Worm (Caenorhabditis elegans) whole organism, early embryonic: Measurements from ENCODE around the gene C44H9.6.
A peak's percentile ranks its signal among the peaks of the same experiment; 100 is the strongest.

Experiments used
- B0310.2 ChIP-seq: sonication (generic microtip); optimal IDR thresholded peaks from 2 replicates; lab custom pipeline; 2016; ENCODE audit warnings: mild to moderate bottlenecking, missing genetic modification characterization, missing compliant biosample characterization
- F13C5.2 ChIP-seq: sonication (generic microtip); optimal IDR thresholded peaks from 2 replicates; lab custom pipeline; 2017; ENCODE audit warnings: mild to moderate bottlenecking, missing genetic modification characterization, inconsistent platforms, missing compliant biosample characterization
- aly-1 ChIP-seq: sonication (generic microtip); optimal IDR thresholded peaks from 2 replicates; lab custom pipeline; 2016; ENCODE audit warnings: missing genetic modification characterization, missing compliant biosample characterization
- ama-1 ChIP-seq: fragments of 150-350 bp; optimal IDR thresholded peaks from 2 replicates; lab custom pipeline; 2014
- ceh-13 ChIP-seq: fragments of 200-800 bp; sonication (Bioruptor generic); optimal IDR thresholded peaks from 2 replicates; lab custom pipeline; 2018; ENCODE audit warnings: mild to moderate bottlenecking, missing genetic modification characterization, missing compliant biosample characterization
- ceh-36 ChIP-seq: sonication (generic microtip); optimal IDR thresholded peaks from 2 replicates; lab custom pipeline; 2016; ENCODE audit warnings: missing genetic modification characterization, inconsistent platforms, missing compliant biosample characterization
- ets-7 ChIP-seq: sonication (generic microtip); optimal IDR thresholded peaks from 2 replicates; lab custom pipeline; 2016; ENCODE audit warnings: missing genotype, missing genetic modification characterization, missing compliant biosample characterization
- flt-1 ChIP-seq: fragments of 200-800 bp; sonication (Bioruptor generic); IDR thresholded peaks from 2 replicates; pipeline ENCODE4 v1.3.6; 2022; ENCODE audit warnings: missing genetic modification characterization, missing compliant biosample characterization
- hmbx-1 ChIP-seq: sonication (generic microtip); optimal IDR thresholded peaks from 2 replicates; lab custom pipeline; 2016; ENCODE audit warnings: mild to moderate bottlenecking, missing genetic modification characterization, missing compliant biosample characterization
- hmg-4 ChIP-seq: fragments of 200-800 bp; sonication (Bioruptor generic); optimal IDR thresholded peaks from 2 replicates; lab custom pipeline; 2018; ENCODE audit warnings: mild to moderate bottlenecking, missing genetic modification characterization, missing compliant biosample characterization
- hnd-1 ChIP-seq: sonication (generic microtip); optimal IDR thresholded peaks from 2 replicates; lab custom pipeline; 2016; ENCODE audit warnings: missing genetic modification characterization, missing compliant biosample characterization
- pes-1 ChIP-seq: fragments of 200-800 bp; sonication (Bioruptor generic); IDR thresholded peaks from 2 replicates; pipeline ENCODE4 v1.3.6; 2022; ENCODE audit warnings: missing genetic modification reagents, missing genetic modification characterization, missing compliant biosample characterization
- scrt-1 ChIP-seq: fragments of 200-800 bp; sonication (Bioruptor generic); IDR thresholded peaks from 2 replicates; pipeline ENCODE4 v1.3.6; 2022; ENCODE audit warnings: missing genetic modification characterization, missing compliant biosample characterization
- sea-1 ChIP-seq: fragments of 200-800 bp; sonication (Bioruptor generic); conservative IDR thresholded peaks from 2 replicates; pipeline ENCODE4 v1.3.6; 2022; ENCODE audit warnings: missing genetic modification characterization, missing compliant biosample characterization
- tbx-11 ChIP-seq: fragments of 200-800 bp; sonication (Bioruptor generic); IDR thresholded peaks from 2 replicates; pipeline ENCODE4 v1.3.6; 2022; ENCODE audit warnings: missing genetic modification characterization, missing compliant biosample characterization
- tbx-37 ChIP-seq: fragments of 200-800 bp; sonication (Bioruptor generic); conservative IDR thresholded peaks from 2 replicates; pipeline ENCODE4 v1.3.6; 2022; ENCODE audit warnings: missing genetic modification reagents, missing genetic modification characterization, missing compliant biosample characterization
- tra-4 ChIP-seq: sonication (generic microtip); optimal IDR thresholded peaks from 2 replicates; lab custom pipeline; 2017; ENCODE audit warnings: missing genetic modification characterization, missing compliant biosample characterization

The C44H9.6 gene

DNA sequence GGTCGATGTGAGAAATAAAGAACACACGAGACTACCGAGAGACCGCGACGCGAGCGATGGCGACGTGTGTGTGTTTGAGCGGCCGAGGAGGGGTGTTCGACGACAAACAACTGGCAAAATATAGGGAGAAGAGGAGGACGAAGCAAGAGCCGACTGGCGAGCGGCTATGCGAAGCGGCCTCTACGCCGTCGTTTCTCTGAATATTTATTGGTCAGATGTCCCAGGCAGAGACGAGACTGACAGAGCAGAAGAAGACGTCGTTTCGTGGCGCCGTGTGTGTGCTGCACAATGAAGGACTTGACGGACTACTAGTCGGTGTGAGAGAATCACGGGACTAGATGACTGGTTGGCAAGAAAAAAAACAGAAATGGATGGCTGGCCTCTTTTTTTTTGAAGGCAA is 26.0 kb downstream of the C44H9.6 start:
- TF ChIP-seq ama-1 (lab: Kevin White, UChicago) (no peak), sea-1 (GFP tag; lab: Robert Waterston, UW) (no peak), hmbx-1 (tag; lab: Kevin White, UChicago) (no peak), ets-7 (tag; lab: Kevin White, UChicago) (no peak), scrt-1 (GFP tag; lab: Robert Waterston, UW) (no peak), F13C5.2 (no peak), hnd-1 (tag; lab: Kevin White, UChicago) (no peak), hmg-4 (GFP tag; lab: Kevin White, UChicago) (no peak), tbx-37 (GFP tag; lab: Robert Waterston, UW) (no peak)

DNA sequence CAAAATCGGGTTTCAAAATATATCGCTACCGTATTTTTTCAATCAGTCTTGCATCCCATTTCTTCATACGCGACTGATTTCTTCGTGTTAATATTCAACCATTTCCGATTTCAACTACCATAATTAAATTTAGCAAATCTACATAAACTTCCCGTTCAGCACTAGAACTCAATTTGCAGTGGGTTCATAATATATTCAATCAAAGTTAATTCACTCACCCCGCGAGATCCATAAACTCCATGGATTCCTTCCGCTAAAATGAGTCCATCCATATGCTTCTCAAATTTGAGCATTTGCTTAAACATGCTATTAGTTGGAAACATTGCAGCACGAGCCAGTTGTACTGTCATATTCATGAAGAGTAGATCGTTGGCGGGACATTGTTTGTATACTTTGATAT is 26.7 kb downstream of the C44H9.6 start:
- no peak for TF ChIP-seq scrt-1 (GFP tag; lab: Robert Waterston, UW)
- no peak for TF ChIP-seq pes-1 (GFP tag; lab: Robert Waterston, UW)
- no peak for TF ChIP-seq tra-4
- no peak for TF ChIP-seq ets-7 (tag; lab: Kevin White, UChicago)
- no peak for TF ChIP-seq aly-1 (tag; lab: Kevin White, UChicago)
- no peak for TF ChIP-seq B0310.2
- no peak for TF ChIP-seq tbx-37 (GFP tag; lab: Robert Waterston, UW)
- TF ChIP-seq ceh-36 (tag; lab: Kevin White, UChicago): no peak
- TF ChIP-seq ama-1 (lab: Kevin White, UChicago): no peak
- no peak for TF ChIP-seq ceh-13 (GFP tag; lab: Kevin White, UChicago)
- TF ChIP-seq sea-1 (GFP tag; lab: Robert Waterston, UW): no peak
- no peak for TF ChIP-seq hmbx-1 (tag; lab: Kevin White, UChicago)
- TF ChIP-seq hmg-4 (GFP tag; lab: Kevin White, UChicago): no peak
- TF ChIP-seq tbx-11 (GFP tag; lab: Robert Waterston, UW): no peak

DNA sequence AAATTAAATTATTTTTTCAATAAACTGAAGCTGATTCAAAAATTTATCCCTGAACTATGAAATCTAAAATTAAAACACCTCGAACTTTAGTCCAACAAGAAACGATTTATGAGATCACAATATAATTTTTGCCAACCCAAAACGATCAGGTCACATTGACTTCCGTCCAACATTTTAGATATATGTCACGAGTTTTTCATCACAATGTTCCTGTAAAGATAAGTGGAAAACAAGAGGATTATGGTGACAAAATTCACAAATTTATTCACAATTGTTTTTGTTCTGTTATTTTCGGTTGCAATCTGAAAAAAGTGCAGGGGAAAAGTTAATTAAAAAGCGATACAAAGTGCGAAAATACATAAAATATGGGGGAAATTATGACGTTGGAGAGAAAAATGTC is 28.5 kb downstream of the C44H9.6 start:
- TF ChIP-seq B0310.2: no peak
- no peak for TF ChIP-seq hnd-1 (tag; lab: Kevin White, UChicago)
- no peak for TF ChIP-seq hmg-4 (GFP tag; lab: Kevin White, UChicago)
- TF ChIP-seq ceh-13 (GFP tag; lab: Kevin White, UChicago): no peak
- TF ChIP-seq scrt-1 (GFP tag; lab: Robert Waterston, UW): no peak
- TF ChIP-seq ets-7 (tag; lab: Kevin White, UChicago): no peak
- TF ChIP-seq tbx-11 (GFP tag; lab: Robert Waterston, UW): no peak
- no peak for TF ChIP-seq pes-1 (GFP tag; lab: Robert Waterston, UW)
- no peak for TF ChIP-seq tbx-37 (GFP tag; lab: Robert Waterston, UW)
- no peak for TF ChIP-seq aly-1 (tag; lab: Kevin White, UChicago)

DNA sequence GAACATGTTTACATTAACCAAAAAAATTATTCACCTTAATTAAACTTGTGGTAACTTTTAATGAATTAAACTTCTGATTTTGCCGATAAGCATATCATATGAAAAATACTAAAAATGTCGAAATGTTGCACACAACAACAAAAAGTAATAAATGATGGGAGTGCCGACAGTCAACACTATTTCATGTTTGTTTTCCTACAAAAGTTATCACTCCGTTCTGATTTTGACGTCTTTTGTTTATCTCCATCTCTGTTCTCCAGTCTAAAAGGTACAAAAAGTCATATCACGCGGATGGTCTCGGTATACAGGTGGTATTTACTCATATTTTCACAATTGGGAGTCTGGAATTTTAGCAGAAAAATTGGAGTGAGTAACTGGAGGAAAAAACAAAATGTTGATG is 29.8 kb downstream of the C44H9.6 start:
- TF ChIP-seq hmg-4 (GFP tag; lab: Kevin White, UChicago) (no peak), hnd-1 (tag; lab: Kevin White, UChicago) (no peak), ceh-13 (GFP tag; lab: Kevin White, UChicago) (no peak), tra-4 (no peak)

DNA sequence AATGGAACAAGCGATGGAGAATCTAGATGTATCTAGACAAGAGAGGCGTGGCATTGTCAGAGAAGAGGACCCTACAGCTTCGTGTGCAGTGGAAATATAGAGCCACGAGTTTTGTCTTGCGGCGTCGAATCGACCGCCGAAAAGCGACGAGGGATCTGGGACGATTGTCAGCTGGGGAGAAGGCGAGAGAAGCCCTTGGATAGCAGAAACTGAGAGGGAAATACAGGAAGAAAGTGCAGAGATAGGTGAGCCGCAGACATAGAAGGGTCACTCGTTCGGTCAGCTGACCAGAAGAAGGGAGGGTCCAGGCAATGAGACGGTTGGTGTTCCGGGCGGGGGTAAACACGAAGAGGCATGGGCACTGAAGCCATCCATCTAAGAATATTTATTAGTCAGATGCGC is 30.7 kb downstream of the C44H9.6 start:
- TF ChIP-seq F13C5.2 (peak; percentile 2), flt-1 (GFP tag; lab: Robert Waterston, UW) (no peak), hmg-4 (GFP tag; lab: Kevin White, UChicago) (peak; percentile 52), aly-1 (tag; lab: Kevin White, UChicago) (peak; percentile 10)

DNA sequence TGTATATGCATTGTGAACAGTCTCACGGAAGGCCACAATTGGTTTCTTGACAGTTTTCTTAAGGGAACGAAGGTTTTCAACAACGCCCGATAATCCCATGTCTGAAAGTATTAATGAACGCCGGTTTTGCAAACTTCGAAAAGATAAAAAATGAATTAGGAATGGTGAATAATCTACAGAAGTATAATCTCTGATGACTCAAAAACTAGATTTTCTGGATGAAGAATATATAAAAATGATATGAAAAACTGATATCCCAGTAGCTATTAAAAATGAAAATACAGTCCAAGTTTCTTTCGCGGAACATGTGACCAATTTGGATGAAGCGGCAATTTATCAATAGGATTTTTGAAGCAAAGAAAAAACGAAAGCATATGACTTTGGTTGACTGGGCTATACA is 31.1 kb downstream of the C44H9.6 start, which contains the start of gene ZC443.3:
Gene ZC443.3 (minus strand): TSS at position 101 of the 400 bp plus-strand sequence.
- TF ChIP-seq tbx-37 (GFP tag; lab: Robert Waterston, UW) (no peak), aly-1 (tag; lab: Kevin White, UChicago) (no peak), hnd-1 (tag; lab: Kevin White, UChicago) (no peak), ceh-13 (GFP tag; lab: Kevin White, UChicago) (no peak), tbx-11 (GFP tag; lab: Robert Waterston, UW) (no peak), scrt-1 (GFP tag; lab: Robert Waterston, UW) (no peak), flt-1 (GFP tag; lab: Robert Waterston, UW) (no peak), pes-1 (GFP tag; lab: Robert Waterston, UW) (no peak), sea-1 (GFP tag; lab: Robert Waterston, UW) (no peak), B0310.2 (no peak), hmbx-1 (tag; lab: Kevin White, UChicago) (no peak), ama-1 (lab: Kevin White, UChicago) (no peak), F13C5.2 (no peak), hmg-4 (GFP tag; lab: Kevin White, UChicago) (no peak), ets-7 (tag; lab: Kevin White, UChicago) (no peak), ceh-36 (tag; lab: Kevin White, UChicago) (no peak)

DNA sequence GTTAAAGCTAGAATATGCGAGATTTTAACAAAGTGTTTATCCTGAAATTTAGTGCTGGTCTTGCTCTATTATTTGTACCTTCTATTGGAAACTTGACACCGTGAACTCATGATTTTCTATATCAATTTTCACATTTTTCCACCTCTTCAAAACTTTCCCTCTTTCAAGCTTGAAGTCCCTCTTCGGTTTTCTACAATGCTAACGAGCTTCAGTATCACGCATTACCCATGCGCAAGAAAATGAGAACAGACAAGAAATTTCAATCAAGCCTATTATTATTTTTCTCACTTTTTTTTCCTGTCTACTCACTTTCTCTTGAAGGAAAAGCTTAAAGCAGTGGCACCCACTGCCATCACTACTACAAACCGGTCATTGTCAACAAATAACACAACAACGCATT is 33.3 kb downstream of the C44H9.6 start:
- TF ChIP-seq flt-1 (GFP tag; lab: Robert Waterston, UW): no peak
- TF ChIP-seq hnd-1 (tag; lab: Kevin White, UChicago): no peak
- TF ChIP-seq ama-1 (lab: Kevin White, UChicago): no peak
- no peak for TF ChIP-seq scrt-1 (GFP tag; lab: Robert Waterston, UW)
- TF ChIP-seq B0310.2: no peak
- no peak for TF ChIP-seq tra-4
- TF ChIP-seq aly-1 (tag; lab: Kevin White, UChicago): no peak
- TF ChIP-seq hmg-4 (GFP tag; lab: Kevin White, UChicago): no peak
- TF ChIP-seq tbx-11 (GFP tag; lab: Robert Waterston, UW): no peak
- TF ChIP-seq pes-1 (GFP tag; lab: Robert Waterston, UW): no peak
- no peak for TF ChIP-seq ets-7 (tag; lab: Kevin White, UChicago)
- no peak for TF ChIP-seq hmbx-1 (tag; lab: Kevin White, UChicago)
- TF ChIP-seq F13C5.2: no peak
- TF ChIP-seq sea-1 (GFP tag; lab: Robert Waterston, UW): no peak
- TF ChIP-seq ceh-13 (GFP tag; lab: Kevin White, UChicago): no peak
- TF ChIP-seq tbx-37 (GFP tag; lab: Robert Waterston, UW): no peak
- TF ChIP-seq ceh-36 (tag; lab: Kevin White, UChicago): no peak
